Worm (Caenorhabditis elegans): Measurements from ENCODE around the gene uaf-2.

DNA sequence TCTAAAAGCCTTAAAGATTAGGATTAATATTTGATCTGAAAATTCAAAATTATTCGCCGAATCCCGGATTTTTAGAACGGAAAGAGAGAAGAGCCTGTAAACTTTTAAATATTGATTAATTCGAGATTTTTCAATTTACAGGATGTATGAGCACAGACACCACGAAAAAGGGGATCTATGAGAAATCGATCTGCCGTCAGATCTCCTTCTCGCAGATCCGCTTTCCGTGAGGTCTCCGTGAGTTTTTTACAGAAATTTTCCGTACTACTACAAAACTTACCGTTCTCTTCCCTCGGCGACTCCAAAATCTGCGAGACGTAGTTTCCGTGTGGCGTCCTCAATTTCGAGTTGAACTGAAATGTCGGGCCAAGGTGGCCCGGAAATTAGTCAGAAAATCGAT, 10.4 kb downstream of the uaf-2 start:
- TF ChIP-seq lsy-2 (tag; optimal IDR thresholded peaks at IDR 0.05) = no peak
- no peak for TF ChIP-seq nhr-77 (tag; optimal IDR thresholded peaks at IDR 0.05)
- TF ChIP-seq ztf-11 (tag; optimal IDR thresholded peaks at IDR 0.05) = no peak
- no peak for TF ChIP-seq dmd-4 (tag; optimal IDR thresholded peaks at IDR 0.05)
- no peak for TF ChIP-seq nhr-237 (tag; optimal IDR thresholded peaks at IDR 0.05)
- no peak for TF ChIP-seq lin-39 (tag; optimal IDR thresholded peaks at IDR 0.05)
- TF ChIP-seq nhr-129 (tag; optimal IDR thresholded peaks at IDR 0.05) = no peak
- no peak for TF ChIP-seq nhr-25 (tag; optimal IDR thresholded peaks at IDR 0.05)
- no peak for TF ChIP-seq zag-1 (tag; optimal IDR thresholded peaks at IDR 0.05)
- TF ChIP-seq fos-1 (tag; optimal IDR thresholded peaks at IDR 0.05) = no peak
- TF ChIP-seq ama-1 (optimal IDR thresholded peaks at IDR 0.05) = no peak
- TF ChIP-seq nhr-11 (tag; optimal IDR thresholded peaks at IDR 0.05) = no peak
